Fruit fly (Drosophila melanogaster): ENCODE measurements around the gene Gba1a.

The Gba1a gene

dm6 chr3R:23713901-23714300 is 13.5 kb downstream of the Gba1a start:
- peak; percentile 9 for TF ChIP-seq CTCF (GFP tag; optimal IDR thresholded peaks at IDR 0.05)
- peak; percentile 56 for TF ChIP-seq esg (GFP tag; conservative IDR thresholded peaks at IDR 0.05)
- no peak for TF ChIP-seq al (GFP tag; IDR thresholded peaks at IDR 0.05)
- peak; percentile 39; the same call in 1 of the 2 replicates for TF ChIP-seq E2f2 (GFP tag; IDR thresholded peaks at IDR 0.05)
- TF ChIP-seq CG11723 (GFP tag; optimal IDR thresholded peaks at IDR 0.05), result no peak
- TF ChIP-seq D19A (tag; optimal IDR thresholded peaks at IDR 0.05), result peak; percentile 59
- peak; percentile 51; the same call in 1 of the 2 replicates for TF ChIP-seq CG8765 (GFP tag; IDR thresholded peaks at IDR 0.05)
- TF ChIP-seq CG7786 (GFP tag; optimal IDR thresholded peaks at IDR 0.05), result peak; percentile 28
- peak; percentile 75 for TF ChIP-seq CG15696 (tag; optimal IDR thresholded peaks at IDR 0.05)
- TF ChIP-seq wdn (GFP tag; IDR thresholded peaks at IDR 0.05), result 0 out of 2 replicates have a peak, but pooled peaks have one; percentile 27
- no peak for TF ChIP-seq HmgZ (tag; optimal IDR thresholded peaks at IDR 0.05)
- TF ChIP-seq CG2875 (GFP tag; optimal IDR thresholded peaks at IDR 0.05), result peak; percentile 55
- TF ChIP-seq CG7271 (tag; optimal IDR thresholded peaks at IDR 0.05), result peak; percentile 34
- TF ChIP-seq zfh2 (GFP tag; optimal IDR thresholded peaks at IDR 0.05), result no peak
- TF ChIP-seq zen2 (GFP tag; IDR thresholded peaks at IDR 0.05; ENCODE audit: partially characterized antibody), result no peak
- peak; percentile 69 for TF ChIP-seq Blimp-1 (GFP tag; optimal IDR thresholded peaks at IDR 0.05)
- TF ChIP-seq crp (GFP tag; optimal IDR thresholded peaks at IDR 0.05), result no peak
- TF ChIP-seq rib (GFP tag; IDR thresholded peaks at IDR 0.05), result no peak
- peak; percentile 1 for TF ChIP-seq run (tag; optimal IDR thresholded peaks at IDR 0.05)
- no peak for TF ChIP-seq Bgb (GFP tag; IDR thresholded peaks at IDR 0.05; ENCODE audit: partially characterized antibody)
- TF ChIP-seq Hr78 (GFP tag; optimal IDR thresholded peaks at IDR 0.05), result no peak
- peak; percentile 41 for TF ChIP-seq Bdp1 (GFP tag; optimal IDR thresholded peaks at IDR 0.05)
- no peak for TF ChIP-seq CG7987 (GFP tag; optimal IDR thresholded peaks at IDR 0.05)
- peak; percentile 17 for TF ChIP-seq ind (GFP tag; optimal IDR thresholded peaks at IDR 0.05)
- TF ChIP-seq Camta (GFP tag; optimal IDR thresholded peaks at IDR 0.05), result peak; percentile 60
- peak; percentile 75; the same call in 2 of the 3 replicates for TF ChIP-seq ken (GFP tag; IDR thresholded peaks at IDR 0.05)
- TF ChIP-seq CG16779 (GFP tag; IDR thresholded peaks at IDR 0.05), result no peak
- peak; percentile 55 for TF ChIP-seq zf30C (GFP tag; optimal IDR thresholded peaks at IDR 0.05)
- TF ChIP-seq CG15514 (GFP tag; optimal IDR thresholded peaks at IDR 0.05), result peak; percentile 2
- peak; percentile 1 for TF ChIP-seq Hmr (GFP tag; optimal IDR thresholded peaks at IDR 0.05)
- TF ChIP-seq Mes4 (GFP tag; optimal IDR thresholded peaks at IDR 0.05), result peak; percentile 43
- TF ChIP-seq CG33213 (GFP tag; optimal IDR thresholded peaks at IDR 0.05), result peak; percentile 30
- 0 out of 3 replicates have a peak, but pooled peaks have one; percentile 32 for TF ChIP-seq CG17361 (GFP tag; IDR thresholded peaks at IDR 0.05)
- peak; percentile 56 for TF ChIP-seq CG10654 (GFP tag; optimal IDR thresholded peaks at IDR 0.05)
- TF ChIP-seq Kr (GFP tag; optimal IDR thresholded peaks at IDR 0.05), result no peak
- 0 out of 2 replicates have a peak, but pooled peaks have one; percentile 12 for TF ChIP-seq dimm (GFP tag; IDR thresholded peaks at IDR 0.05)
- peak; percentile 49 for TF ChIP-seq lilli (GFP tag; optimal IDR thresholded peaks at IDR 0.05)
- peak; percentile 29; the same call in 1 of the 3 replicates for TF ChIP-seq Optix (GFP tag; IDR thresholded peaks at IDR 0.05)
- peak; percentile 43 for TF ChIP-seq HHEX (GFP tag; optimal IDR thresholded peaks at IDR 0.05)
- TF ChIP-seq gcm2 (GFP tag; optimal IDR thresholded peaks at IDR 0.05), result peak; percentile 16
- TF ChIP-seq CG30403 (GFP tag; optimal IDR thresholded peaks at IDR 0.05), result peak; percentile 70
- peak; percentile 60 for TF ChIP-seq CG3407 (GFP tag; optimal IDR thresholded peaks at IDR 0.05)
- TF ChIP-seq CoRest (tag; optimal IDR thresholded peaks at IDR 0.05), result peak; percentile 71
- TF ChIP-seq Dip2 (GFP tag; IDR thresholded peaks at IDR 0.05), result no peak
- peak; percentile 66 for TF ChIP-seq Hr3 (GFP tag; optimal IDR thresholded peaks at IDR 0.05)
- no peak for TF ChIP-seq Sry-β (GFP tag; optimal IDR thresholded peaks at IDR 0.05)
- TF ChIP-seq cato (GFP tag; optimal IDR thresholded peaks at IDR 0.05; ENCODE audit: borderline replicate concordance), result peak; percentile 26
- peak in 1 of 2 experiments; percentile 77 for TF ChIP-seq Hr51 (GFP tag; optimal IDR thresholded peaks at IDR 0.05)
- TF ChIP-seq CG4820 (GFP tag; optimal IDR thresholded peaks at IDR 0.05), result peak; percentile 78
- TF ChIP-seq lov (optimal IDR thresholded peaks at IDR 0.05), result no peak
- peak; percentile 69; the same call in 1 of the 3 replicates for TF ChIP-seq lov (GFP tag; IDR thresholded peaks at IDR 0.05)
